Fruit fly (Drosophila melanogaster) Kc167 (cell line): ENCODE results near the gene CG10702.

Experiments used
- Sin3A ChIP-seq: fragments of >200 bp; optimal IDR thresholded peaks from 2 replicates; lab custom pipeline; 2018; ENCODE audit warnings: missing external identifiers
- psq ChIP-seq: fragments of >200 bp; optimal IDR thresholded peaks from 2 replicates; lab custom pipeline; 2017; ENCODE audit warnings: missing external identifiers
- ttk ChIP-seq: sonication (Bioruptor generic); optimal IDR thresholded peaks from 2 replicates; lab custom pipeline; 2017; ENCODE audit warnings: missing external identifiers

DNA sequence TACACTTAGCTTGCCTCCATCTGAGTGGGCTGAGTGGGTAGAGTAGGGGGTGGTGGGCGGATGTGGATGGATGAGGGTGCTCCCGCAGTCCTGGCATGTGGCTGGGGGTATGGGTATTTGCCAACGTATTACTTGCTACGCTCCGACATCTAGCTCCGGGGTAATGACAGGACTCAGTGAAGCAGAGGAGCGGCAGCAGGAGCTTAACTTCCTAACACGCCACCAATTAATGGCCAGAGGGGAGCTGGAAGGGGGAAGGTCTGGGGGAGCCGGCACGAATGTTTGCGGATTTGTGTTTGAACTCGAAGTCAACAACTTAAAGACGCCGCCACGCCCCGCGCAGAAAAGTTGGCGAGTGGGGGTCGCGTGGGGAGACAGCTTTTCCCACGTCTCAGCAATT lies 51.4 kb downstream of the CG10702 start:
- TF ChIP-seq psq (lab: Kevin White, UChicago) (no peak), ttk (lab: Kevin White, UChicago) (no peak), Sin3A (lab: Kevin White, UChicago) (no peak)
